Worm (Caenorhabditis elegans) whole organism, young adult: ENCODE results near the gene Y82E9BR.9.
"Not testable (repeated sequence)": the region's sequence is repeated elsewhere in the genome, so short reads cannot be mapped to it uniquely, and the experiment has no call there.

Experiments
- B0336.3 ChIP-seq: fragments of 200-800 bp; sonication (Bioruptor generic); IDR thresholded peaks from 2 replicates; pipeline ENCODE4 v1.3.6; 2022; ENCODE audit warnings: missing genetic modification characterization, missing compliant biosample characterization
- ceh-40 ChIP-seq: fragments of 200-800 bp; sonication (Bioruptor generic); IDR thresholded peaks from 2 replicates; pipeline ENCODE4 v1.3.6; 2022; ENCODE audit warnings: missing genetic modification characterization, missing compliant biosample characterization

ce11 chrIII:1375491-1375890 is 15.9 kb upstream of the Y82E9BR.9 start, which contains the start of gene Y82E9BR.10:
- TF ChIP-seq B0336.3; ceh-40 (GFP tag; lab: Robert Waterston, UW): not testable (repeated sequence)
